Worm (Caenorhabditis elegans) whole organism, L1 larva: Measurements from ENCODE around the gene panl-2.

ENCODE experiments used
- C04F5.9 ChIP-seq: sonication (generic microtip); optimal IDR thresholded peaks from 2 replicates; lab custom pipeline; 2016; ENCODE audit warnings: missing genetic modification characterization, missing compliant biosample characterization
- C16A3.4 ChIP-seq: fragments of 150-350 bp; optimal IDR thresholded peaks from 2 replicates; lab custom pipeline; 2014; ENCODE audit warnings: missing biosample characterization, missing genetic modification characterization
- aha-1 ChIP-seq: fragments of 150-350 bp; optimal IDR thresholded peaks from 2 replicates; lab custom pipeline; 2014; ENCODE audit warnings: missing biosample characterization, missing genetic modification characterization
- aly-2 ChIP-seq: fragments of 150-350 bp; optimal IDR thresholded peaks from 2 replicates; lab custom pipeline; 2014; ENCODE audit warnings: missing biosample characterization, missing genetic modification characterization
- ama-1 ChIP-seq: fragments of 150-350 bp; optimal IDR thresholded peaks from 2 replicates; lab custom pipeline; 2014
- ceh-8 ChIP-seq: fragments of 200-800 bp; sonication (Bioruptor generic); optimal IDR thresholded peaks from 2 replicates; lab custom pipeline; 2018; ENCODE audit warnings: mild to moderate bottlenecking, missing genetic modification characterization, moderate library complexity, missing compliant biosample characterization
- ces-1 ChIP-seq: fragments of 150-350 bp; optimal IDR thresholded peaks from 2 replicates; lab custom pipeline; 2014; ENCODE audit warnings: missing biosample characterization, missing genetic modification reagents, missing genetic modification characterization
- dsc-1 ChIP-seq: sonication (generic microtip); optimal IDR thresholded peaks from 2 replicates; lab custom pipeline; 2016; ENCODE audit warnings: mild to moderate bottlenecking, missing genetic modification characterization, missing compliant biosample characterization
- efl-1 ChIP-seq, 4 experiments: fragments of 150-350 bp; optimal IDR thresholded peaks in 3 of 4; peaks in 1 of 4; 1 replicate in 1 of 4; 2 replicates in 3 of 4; lab custom pipeline; 2014; ENCODE audit warnings: missing biosample characterization in 2 of 4, missing genetic modification characterization in 2 of 4, missing genetic modification reagents in 2 of 4
- efl-3 ChIP-seq: fragments of 200-800 bp; sonication (Bioruptor generic); optimal IDR thresholded peaks from 2 replicates; lab custom pipeline; 2018; ENCODE audit warnings: mild to moderate bottlenecking, missing genetic modification characterization, missing compliant biosample characterization
- egl-13 ChIP-seq: sonication (generic microtip); optimal IDR thresholded peaks from 2 replicates; lab custom pipeline; 2016; ENCODE audit warnings: missing genotype, missing genetic modification reagents, missing genetic modification characterization, missing compliant biosample characterization
- elt-2 ChIP-seq: sonication (generic microtip); optimal IDR thresholded peaks from 2 replicates; lab custom pipeline; 2016; ENCODE audit warnings: missing genetic modification characterization, mild to moderate bottlenecking, inconsistent platforms, missing compliant biosample characterization, missing genetic modification reagents
- fkh-10 ChIP-seq: sonication (generic microtip); optimal IDR thresholded peaks from 2 replicates; lab custom pipeline; 2017; ENCODE audit warnings: missing biosample characterization, missing genetic modification reagents, missing genetic modification characterization
- fkh-4 ChIP-seq: sonication (generic microtip); optimal IDR thresholded peaks from 2 replicates; lab custom pipeline; 2016; ENCODE audit warnings: missing compliant biosample characterization, missing genetic modification characterization, borderline replicate concordance
- lin-13 ChIP-seq: fragments of 150-350 bp; optimal IDR thresholded peaks from 2 replicates; lab custom pipeline; 2014; ENCODE audit warnings: missing biosample characterization, missing genetic modification reagents, missing genetic modification characterization
- lin-14 ChIP-seq: fragments of 200-800 bp; sonication (Bioruptor generic); optimal IDR thresholded peaks from 2 replicates; lab custom pipeline; 2018; ENCODE audit warnings: mild to moderate bottlenecking, missing genetic modification characterization, moderate library complexity, missing compliant biosample characterization
- lir-3 ChIP-seq: sonication (generic microtip); optimal IDR thresholded peaks from 2 replicates; lab custom pipeline; 2016; ENCODE audit warnings: mild to moderate bottlenecking, missing genetic modification characterization, moderate library complexity, missing compliant biosample characterization; ENCODE audit not compliant: poor library complexity
- lsy-2 ChIP-seq, 2 experiments: fragments of 150-350 bp; optimal IDR thresholded peaks; 2 replicates each; lab custom pipeline; 2014; ENCODE audit warnings: missing biosample characterization in 2 of 2, missing genetic modification characterization in 2 of 2
- mep-1 ChIP-seq: fragments of 150-350 bp; optimal IDR thresholded peaks from 2 replicates; lab custom pipeline; 2014; ENCODE audit warnings: missing biosample characterization, missing genetic modification characterization
- nhr-19 ChIP-seq: fragments of 200-800 bp; sonication (Bioruptor generic); conservative IDR thresholded peaks from 2 replicates; pipeline ENCODE4 v1.3.6; 2022; ENCODE audit warnings: missing genetic modification characterization, missing compliant biosample characterization
- nhr-20 ChIP-seq: sonication (generic microtip); optimal IDR thresholded peaks from 2 replicates; lab custom pipeline; 2016; ENCODE audit warnings: mild to moderate bottlenecking, missing genetic modification characterization, missing compliant biosample characterization
- nhr-47 ChIP-seq: sonication (generic microtip); optimal IDR thresholded peaks from 2 replicates; lab custom pipeline; 2016; ENCODE audit warnings: mild to moderate bottlenecking, missing genetic modification characterization, moderate library complexity, missing compliant biosample characterization
- nhr-71 ChIP-seq: sonication (generic microtip); optimal IDR thresholded peaks from 2 replicates; lab custom pipeline; 2016; ENCODE audit warnings: mild to moderate bottlenecking, missing genetic modification characterization, moderate library complexity, missing compliant biosample characterization
- nhr-84 ChIP-seq: sonication (generic microtip); optimal IDR thresholded peaks from 2 replicates; lab custom pipeline; 2017; ENCODE audit warnings: missing biosample characterization, missing genetic modification characterization
- nhr-90 ChIP-seq: sonication (generic microtip); optimal IDR thresholded peaks from 2 replicates; lab custom pipeline; 2016; ENCODE audit warnings: mild to moderate bottlenecking, missing genetic modification characterization, missing compliant biosample characterization; ENCODE audit not compliant: poor library complexity
- pag-3 ChIP-seq: sonication (generic microtip); optimal IDR thresholded peaks from 2 replicates; lab custom pipeline; 2017; ENCODE audit warnings: missing genetic modification characterization, mild to moderate bottlenecking, missing compliant biosample characterization, antibody characterized with exemption, borderline replicate concordance; ENCODE audit not compliant: insufficient read depth
- rnt-1 ChIP-seq: sonication (generic microtip); optimal IDR thresholded peaks from 2 replicates; lab custom pipeline; 2016; ENCODE audit warnings: mild to moderate bottlenecking, missing genetic modification characterization, moderate library complexity, missing compliant biosample characterization
- skn-1 ChIP-seq: fragments of 150-350 bp; optimal IDR thresholded peaks from 2 replicates; lab custom pipeline; 2014; ENCODE audit warnings: missing biosample characterization, missing genetic modification characterization
- snpc-4 ChIP-seq: fragments of 150-350 bp; optimal IDR thresholded peaks from 2 replicates; lab custom pipeline; 2014; ENCODE audit warnings: missing biosample characterization, missing genetic modification characterization
- snu-23 ChIP-seq: sonication (generic microtip); optimal IDR thresholded peaks from 2 replicates; lab custom pipeline; 2016; ENCODE audit warnings: missing genetic modification characterization, missing compliant biosample characterization
- sptf-1 ChIP-seq: fragments of 150-350 bp; optimal IDR thresholded peaks from 2 replicates; lab custom pipeline; 2014; ENCODE audit warnings: missing biosample characterization, missing genetic modification characterization
- zag-1 ChIP-seq: fragments of 150-350 bp; optimal IDR thresholded peaks from 2 replicates; lab custom pipeline; 2014; ENCODE audit warnings: missing biosample characterization, missing genetic modification characterization

The panl-2 gene

ce11 chrIII:6971662-6972284 lies 3.8 kb upstream of the panl-2 start, which contains the start of the genes eef-1A.1 and rfc-4 (continued):
- peak; percentile 92 for TF ChIP-seq fkh-10 (GFP tag; lab: Kevin White, UChicago)
- peak; percentile 99 for TF ChIP-seq C04F5.9 (tag; lab: Kevin White, UChicago)
- peak; percentile 97 for TF ChIP-seq lin-13 (GFP tag; lab: Kevin White, UChicago)
- TF ChIP-seq zag-1 (tag; lab: Kevin White, UChicago) = peak; percentile 81
- peak; percentile 99 to 100 for TF ChIP-seq lsy-2 (tag; optimal IDR thresholded peaks at IDR 0.05; lab: Kevin White, UChicago)
- peak; percentile 98 for TF ChIP-seq nhr-71 (tag; lab: Kevin White, UChicago)
- peak; percentile 99 for TF ChIP-seq C16A3.4
- peak; percentile 91 for TF ChIP-seq lir-3 (tag; lab: Kevin White, UChicago)
- peak; percentile 82 for TF ChIP-seq aha-1 (tag; lab: Kevin White, UChicago)
- peak; percentile 78 for TF ChIP-seq pag-3 (tag; lab: Kevin White, UChicago)
- TF ChIP-seq ceh-8 = peak; percentile 95
- TF ChIP-seq nhr-90 (tag; lab: Kevin White, UChicago) = peak; percentile 97
- peak; percentile 92 for TF ChIP-seq snpc-4 (tag; lab: Kevin White, UChicago)
- TF ChIP-seq nhr-84 (tag; lab: Kevin White, UChicago) = peak; percentile 57
- peak; percentile 98 for TF ChIP-seq skn-1
- TF ChIP-seq egl-13 (tag; lab: Kevin White, UChicago) = peak; percentile 92

ce11 chrIII:6970744-6971143 lies 2.8 kb upstream of the panl-2 start:
- TF ChIP-seq rnt-1 (tag; lab: Kevin White, UChicago) (peak; percentile 8), fkh-4 (no peak)

ce11 chrIII:6969781-6970342 lies 1.9 kb upstream of the panl-2 start:
- no peak for TF ChIP-seq dsc-1 (tag; lab: Kevin White, UChicago)
- TF ChIP-seq elt-2 = no peak
- peak; percentile 9 for TF ChIP-seq nhr-71 (tag; lab: Kevin White, UChicago)
- peak; percentile 29 for TF ChIP-seq nhr-47
- TF ChIP-seq rnt-1 (tag; lab: Kevin White, UChicago) = peak; percentile 2
- peak in 1 of 2 experiments; percentile 53 for TF ChIP-seq lsy-2 (tag; optimal IDR thresholded peaks at IDR 0.05; lab: Kevin White, UChicago)
- TF ChIP-seq nhr-20 (tag; lab: Kevin White, UChicago) = no peak
- TF ChIP-seq efl-1 (optimal IDR thresholded peaks at IDR 0.05; lab: Kevin White, UChicago) = peak; percentile 18
- peak in 1 of 2 experiments; percentile 81 for TF ChIP-seq efl-1 (GFP tag; optimal IDR thresholded peaks at IDR 0.05 in 1 of 2; lab: Kevin White, UChicago)
- no peak for TF ChIP-seq snu-23
- peak; percentile 91 for TF ChIP-seq aly-2 (tag; lab: Kevin White, UChicago)
- peak; percentile 33 for TF ChIP-seq ama-1
- TF ChIP-seq mep-1 (tag; lab: Kevin White, UChicago) = no peak
- no peak for TF ChIP-seq efl-3 (GFP tag; lab: Kevin White, UChicago)
- TF ChIP-seq lin-13 (GFP tag; lab: Kevin White, UChicago) = no peak
- peak; percentile 19 for TF ChIP-seq nhr-90 (tag; lab: Kevin White, UChicago)
- TF ChIP-seq nhr-19 (GFP tag; lab: Robert Waterston, UW) = no peak
- no peak for TF ChIP-seq lin-14 (GFP tag; lab: Kevin White, UChicago)
- TF ChIP-seq, all 84 proteins: peak for 8

ce11 chrIII:6969090-6969489 lies 1.2 kb upstream of the panl-2 start, which contains the start of gene F31E3.12:
TSS of gene F31E3.12 (plus strand) at chrIII:6969390.
- no peak for TF ChIP-seq ces-1
- no peak for TF ChIP-seq sptf-1 (tag; lab: Kevin White, UChicago)
- no peak for TF ChIP-seq zag-1 (tag; lab: Kevin White, UChicago)
